Fruit fly (Drosophila melanogaster) whole organism, wandering third instar larva: Measurements from ENCODE around the gene DEF8.

Experiments
- Dfd ChIP-seq: fragments of >200 bp; optimal IDR thresholded peaks from 2 replicates; lab custom pipeline; 2017; ENCODE audit warnings: missing biosample characterization, missing genetic modification characterization
- Dif ChIP-seq: fragments of 200-275, 200-300 bp; sonication (Bioruptor generic); optimal IDR thresholded peaks from 2 replicates; lab custom pipeline; 2018; ENCODE audit warnings: missing biosample characterization, missing genetic modification characterization; ENCODE audit not compliant: partially characterized antibody
- GATAd ChIP-seq: sonication (Bioruptor generic); optimal IDR thresholded peaks from 2 replicates; lab custom pipeline; 2016; ENCODE audit warnings: missing biosample characterization, missing genetic modification characterization
- Hnf4 ChIP-seq: fragments of 200-800 bp; sonication (Bioruptor generic); optimal IDR thresholded peaks from 2 replicates; lab custom pipeline; 2016; ENCODE audit warnings: missing biosample characterization, mild to moderate bottlenecking, missing genetic modification characterization
- Hr83 ChIP-seq: fragments of 200-300 bp; sonication (Bioruptor generic); optimal IDR thresholded peaks from 2 replicates; lab custom pipeline; 2016; ENCODE audit warnings: missing biosample characterization, mild to moderate bottlenecking, missing genetic modification characterization, moderate library complexity; ENCODE audit not compliant: poor library complexity, severe bottlenecking
- Rel ChIP-seq, 2 experiments: fragments of 200-800 bp; sonication (Bioruptor generic) in 1 of 2; optimal IDR thresholded peaks; 2 replicates in 1 of 2; 3 replicates in 1 of 2; lab custom pipeline; 2016 to 2019; ENCODE audit warnings: mild to moderate bottlenecking in 2 of 2, missing biosample characterization in 2 of 2, missing genetic modification characterization in 2 of 2, moderate library complexity in 1 of 2
- br ChIP-seq: fragments of 200-800 bp; sonication (Bioruptor generic); optimal IDR thresholded peaks from 2 replicates; lab custom pipeline; 2016; ENCODE audit warnings: missing biosample characterization, missing genetic modification characterization
- dsf ChIP-seq: sonication (Bioruptor generic); optimal IDR thresholded peaks from 2 replicates; lab custom pipeline; 2016; ENCODE audit warnings: missing biosample characterization, missing genetic modification characterization, borderline replicate concordance
- fru ChIP-seq: fragments of 200-800 bp; sonication (Bioruptor generic); optimal IDR thresholded peaks from 3 replicates; lab custom pipeline; 2016; ENCODE audit warnings: missing biosample characterization, mild to moderate bottlenecking, missing genetic modification characterization
- h ChIP-seq: fragments of 200-800 bp; sonication (Bioruptor generic); optimal IDR thresholded peaks from 3 replicates; lab custom pipeline; 2016; ENCODE audit warnings: missing biosample characterization, mild to moderate bottlenecking, missing genetic modification characterization
- lola ChIP-seq: fragments of >200 bp; optimal IDR thresholded peaks from 2 replicates; lab custom pipeline; 2017; ENCODE audit warnings: missing biosample characterization, missing genetic modification characterization
- pan ChIP-seq: fragments of >200 bp; optimal IDR thresholded peaks from 2 replicates; lab custom pipeline; 2017
- rgr ChIP-seq: fragments of 200-800 bp; sonication (Bioruptor generic); optimal IDR thresholded peaks from 3 replicates; lab custom pipeline; 2016; ENCODE audit warnings: missing biosample characterization, mild to moderate bottlenecking, missing genetic modification characterization
- sage ChIP-seq: fragments of 200-800 bp; sonication (Bioruptor generic); optimal IDR thresholded peaks from 2 replicates; lab custom pipeline; 2016; ENCODE audit warnings: missing biosample characterization, mild to moderate bottlenecking, missing genetic modification characterization

DNA sequence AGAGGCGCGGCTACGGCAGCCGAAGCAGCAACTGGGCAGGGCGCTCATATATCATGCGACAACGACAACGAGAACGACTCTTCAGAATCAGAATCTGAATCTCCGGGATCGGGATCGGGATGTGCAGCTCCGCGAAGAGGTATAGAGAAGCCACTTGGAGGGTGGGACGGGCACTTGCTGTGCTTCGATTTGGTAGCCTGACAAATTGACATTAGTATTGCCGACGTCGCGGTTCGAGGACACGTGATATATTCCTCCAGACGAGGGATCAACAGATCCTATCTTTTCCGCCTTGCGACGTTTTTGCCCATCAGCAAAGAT, 49.5 kb upstream of the DEF8 start:
- no peak for TF ChIP-seq pan (lab: Kevin White, UChicago)
- no peak for TF ChIP-seq dsf (GFP tag; lab: Kevin White, UChicago)
- no peak for TF ChIP-seq Hnf4 (GFP tag; lab: Kevin White, UChicago)
- no peak for TF ChIP-seq Dfd (GFP tag; lab: Kevin White, UChicago)
- no peak for TF ChIP-seq Hr83 (GFP tag; lab: Kevin White, UChicago)
- no peak for TF ChIP-seq GATAd (GFP tag; lab: Kevin White, UChicago)
- no peak for TF ChIP-seq h (GFP tag; lab: Kevin White, UChicago)
- no peak for TF ChIP-seq fru (GFP tag; lab: Kevin White, UChicago)
- TF ChIP-seq sage (GFP tag; lab: Kevin White, UChicago) = no peak
- no peak for TF ChIP-seq br
- TF ChIP-seq lola (GFP tag; lab: Kevin White, UChicago) = no peak
- TF ChIP-seq Rel (GFP tag; optimal IDR thresholded peaks at IDR 0.05; lab: Kevin White, UChicago) = no peak
- no peak for TF ChIP-seq Rel (tag; optimal IDR thresholded peaks at IDR 0.05; lab: Kevin White, UChicago)
- no peak for TF ChIP-seq rgr
- TF ChIP-seq Dif (GFP tag; lab: Kevin White, UChicago) = no peak
